Fruit fly (Drosophila melanogaster) whole organism, embryonic: Measurements from ENCODE around the gene CG42553.

ENCODE experiments used
- Adf1 ChIP-seq: fragments of 200-800 bp; sonication (Bioruptor generic); IDR thresholded peaks from 2 replicates; pipeline ENCODE4 v1.3.6; 2022; ENCODE audit warnings: missing biosample characterization, missing genetic modification characterization
- Atf3 ChIP-seq: fragments of 200-800 bp; sonication (Bioruptor generic); optimal IDR thresholded peaks from 3 replicates; lab custom pipeline; 2016; ENCODE audit warnings: missing biosample characterization, missing genetic modification characterization
- Awh ChIP-seq: fragments of 200-800 bp; sonication (Bioruptor generic); IDR thresholded peaks from 2 replicates; pipeline ENCODE4, ENCODE4 v1.3.6; 2022; ENCODE audit warnings: missing biosample characterization, missing genetic modification characterization
- CG12104 ChIP-seq: fragments of 200-800 bp; sonication (Bioruptor generic); optimal IDR thresholded peaks from 3 replicates; lab custom pipeline; 2016; ENCODE audit warnings: missing biosample characterization, missing genetic modification characterization
- CG1603 ChIP-seq: fragments of 200-800 bp; sonication (Bioruptor generic); optimal IDR thresholded peaks from 2 replicates; lab custom pipeline; 2019; ENCODE audit warnings: missing biosample characterization, mild to moderate bottlenecking, missing genetic modification characterization, moderate library complexity
- CG16815 ChIP-seq: fragments of 200-800 bp; sonication (Bioruptor generic); optimal IDR thresholded peaks from 3 replicates; lab custom pipeline; 2017; ENCODE audit warnings: missing biosample characterization, mild to moderate bottlenecking, missing genetic modification characterization
- CG17186 ChIP-seq: fragments of 200-800 bp; sonication (Bioruptor generic); optimal IDR thresholded peaks from 3 replicates; lab custom pipeline; 2017; ENCODE audit warnings: missing biosample characterization, missing genetic modification reagents, missing genetic modification characterization
- CG17361 ChIP-seq: fragments of 200-800 bp; sonication (Bioruptor generic); IDR thresholded peaks from 3 replicates; pipeline ENCODE4 v1.3.6; 2022; ENCODE audit warnings: missing biosample characterization, missing genetic modification characterization
- CG1792 ChIP-seq: fragments of 200-800 bp; sonication (Bioruptor generic); optimal IDR thresholded peaks from 2 replicates; lab custom pipeline; 2016; ENCODE audit warnings: missing biosample characterization, missing genetic modification characterization
- CG2116 ChIP-seq: fragments of 200-800 bp; sonication (Bioruptor generic); optimal IDR thresholded peaks from 3 replicates; lab custom pipeline; 2018; ENCODE audit warnings: missing biosample characterization, mild to moderate bottlenecking, missing genetic modification characterization
- CG2199 ChIP-seq: fragments of 200-800 bp; sonication (Bioruptor generic); IDR thresholded peaks from 3 replicates; pipeline ENCODE4 v1.3.6; 2022; ENCODE audit warnings: missing biosample characterization, missing genetic modification characterization
- CG2875 ChIP-seq: fragments of 200-800 bp; sonication (Bioruptor generic); optimal IDR thresholded peaks from 2 replicates; lab custom pipeline; 2017; ENCODE audit warnings: missing biosample characterization, mild to moderate bottlenecking, missing genetic modification characterization, missing genetic modification reagents
- CG30403 ChIP-seq: fragments of 200-800 bp; sonication (Bioruptor generic); optimal IDR thresholded peaks from 3 replicates; lab custom pipeline; 2016; ENCODE audit warnings: missing biosample characterization, missing genetic modification characterization
- CG31365 ChIP-seq: fragments of 200-800 bp; sonication (Bioruptor generic); optimal IDR thresholded peaks from 2 replicates; lab custom pipeline; 2018; ENCODE audit warnings: missing biosample characterization, mild to moderate bottlenecking, missing genetic modification characterization
- CG31441 ChIP-seq: fragments of 200-800 bp; sonication (Bioruptor generic); IDR thresholded peaks from 2 replicates; pipeline ENCODE4 v1.3.6; 2022; ENCODE audit warnings: missing biosample characterization, missing genetic modification characterization
- CG3407 ChIP-seq: fragments of 200-800 bp; sonication (Bioruptor generic); optimal IDR thresholded peaks from 2 replicates; lab custom pipeline; 2018; ENCODE audit warnings: missing biosample characterization, mild to moderate bottlenecking, missing genetic modification characterization
- CG4328 ChIP-seq: fragments of 200-800 bp; sonication (Bioruptor generic); optimal IDR thresholded peaks from 3 replicates; lab custom pipeline; 2017; ENCODE audit warnings: missing biosample characterization, missing genetic modification reagents, missing genetic modification characterization
- CG4404 ChIP-seq: fragments of 200-800 bp; sonication (Bioruptor generic); IDR thresholded peaks from 2 replicates; pipeline ENCODE4 v1.3.6; 2022; ENCODE audit warnings: missing biosample characterization, missing genetic modification characterization
- CG4707 ChIP-seq: fragments of 200-800 bp; sonication (Bioruptor generic); optimal IDR thresholded peaks from 2 replicates; lab custom pipeline; 2018; ENCODE audit warnings: missing biosample characterization, mild to moderate bottlenecking, missing genetic modification characterization, moderate library complexity
- CG8388 ChIP-seq: fragments of 200-800 bp; sonication (Bioruptor generic); optimal IDR thresholded peaks from 2 replicates; lab custom pipeline; 2019; ENCODE audit warnings: missing biosample characterization, mild to moderate bottlenecking, missing genetic modification characterization, moderate library complexity
- CTCF ChIP-seq: fragments of 200-800 bp; sonication (Bioruptor generic); optimal IDR thresholded peaks from 2 replicates; lab custom pipeline; 2017; ENCODE audit warnings: missing biosample characterization, mild to moderate bottlenecking, missing genetic modification characterization, moderate library complexity
- CkIIα-i1 ChIP-seq: fragments of 200-800 bp; sonication (Bioruptor generic); IDR thresholded peaks from 2 replicates; pipeline ENCODE4 v1.3.6; 2022; ENCODE audit warnings: missing biosample characterization, missing genetic modification characterization
- Hand ChIP-seq: fragments of 200-800 bp; sonication (Bioruptor generic); optimal IDR thresholded peaks from 2 replicates; lab custom pipeline; 2017; ENCODE audit warnings: mild to moderate bottlenecking, missing biosample characterization, missing genetic modification reagents, missing genetic modification characterization
- Hey ChIP-seq: fragments of 200-800 bp; sonication (Bioruptor generic); optimal IDR thresholded peaks from 3 replicates; lab custom pipeline; 2018; ENCODE audit warnings: missing biosample characterization, mild to moderate bottlenecking, missing genetic modification characterization
- Hr39 ChIP-seq: fragments of >200 bp; optimal IDR thresholded peaks from 2 replicates; lab custom pipeline; 2017
- NC2α ChIP-seq: fragments of 200-800 bp; sonication (Bioruptor generic); optimal IDR thresholded peaks from 2 replicates; lab custom pipeline; 2016; ENCODE audit warnings: missing biosample characterization, missing genetic modification characterization
- NfI ChIP-seq: fragments of 200-800 bp; sonication (Bioruptor generic); optimal IDR thresholded peaks from 3 replicates; lab custom pipeline; 2018; ENCODE audit warnings: missing biosample characterization, mild to moderate bottlenecking, missing genetic modification characterization, moderate library complexity
- PHDP ChIP-seq: fragments of 200-800 bp; sonication (Bioruptor generic); optimal IDR thresholded peaks from 3 replicates; lab custom pipeline; 2018; ENCODE audit warnings: missing biosample characterization, mild to moderate bottlenecking, missing genetic modification characterization, moderate library complexity
- Pdp1 ChIP-seq, 2 experiments: fragments of 200-800 bp; sonication (Bioruptor generic); optimal IDR thresholded peaks; 3 replicates each; lab custom pipeline; 2016; ENCODE audit warnings: missing biosample characterization in 2 of 2, missing genetic modification characterization in 2 of 2, mild to moderate bottlenecking in 1 of 2, moderate library complexity in 1 of 2
- ci ChIP-seq: fragments of 200-800 bp; sonication (Bioruptor generic); IDR thresholded peaks from 3 replicates; pipeline ENCODE4 v1.3.6; 2022; ENCODE audit warnings: missing biosample characterization, missing genetic modification characterization
- dimm ChIP-seq: fragments of 200-800 bp; sonication (Bioruptor generic); IDR thresholded peaks from 2 replicates; pipeline ENCODE4 v1.3.6; 2022; ENCODE audit warnings: missing biosample characterization, missing genetic modification characterization
- dmrt99B ChIP-seq: fragments of 200-800 bp; sonication (Bioruptor generic); optimal IDR thresholded peaks from 2 replicates; lab custom pipeline; 2018; ENCODE audit warnings: missing biosample characterization, mild to moderate bottlenecking, missing genetic modification characterization, moderate library complexity
- ems ChIP-seq: fragments of 200-800 bp; sonication (Bioruptor generic); optimal IDR thresholded peaks from 3 replicates; lab custom pipeline; 2016; ENCODE audit warnings: missing biosample characterization, missing genetic modification characterization
- fu2 ChIP-seq: fragments of 200-800 bp; sonication (Bioruptor generic); optimal IDR thresholded peaks from 2 replicates; lab custom pipeline; 2016; ENCODE audit warnings: missing biosample characterization, missing genetic modification characterization
- gce ChIP-seq: fragments of 200-800 bp; sonication (Bioruptor generic); IDR thresholded peaks from 3 replicates; pipeline ENCODE4 v1.3.6; 2022; ENCODE audit warnings: missing biosample characterization, missing genetic modification characterization
- grau ChIP-seq: fragments of 200-800 bp; optimal IDR thresholded peaks from 3 replicates; lab custom pipeline; 2019; ENCODE audit warnings: missing biosample characterization, mild to moderate bottlenecking, missing genetic modification characterization, moderate library complexity
- grn ChIP-seq: fragments of 200-800 bp; sonication (Bioruptor generic); optimal IDR thresholded peaks from 3 replicates; lab custom pipeline; 2017; ENCODE audit warnings: missing biosample characterization, missing genetic modification characterization
- gsb-n ChIP-seq: fragments of 200-800 bp; sonication (Bioruptor generic); optimal IDR thresholded peaks from 3 replicates; lab custom pipeline; 2018; ENCODE audit warnings: missing biosample characterization, mild to moderate bottlenecking, missing genetic modification characterization
- jumu ChIP-seq: fragments of 200-800 bp; sonication (Bioruptor generic); optimal IDR thresholded peaks from 3 replicates; lab custom pipeline; 2016; ENCODE audit warnings: missing biosample characterization, missing genetic modification characterization
- nom ChIP-seq: fragments of 200-800 bp; sonication (Bioruptor generic); optimal IDR thresholded peaks from 2 replicates; lab custom pipeline; 2017; ENCODE audit warnings: missing biosample characterization, missing genetic modification characterization, mild to moderate bottlenecking, moderate library complexity, missing genetic modification reagents
- pb ChIP-seq: fragments of 200-800 bp; sonication (Bioruptor generic); optimal IDR thresholded peaks from 3 replicates; lab custom pipeline; 2016; ENCODE audit warnings: missing biosample characterization, missing genetic modification characterization
- pfk ChIP-seq: fragments of 200-800 bp; sonication (Bioruptor generic); optimal IDR thresholded peaks from 2 replicates; lab custom pipeline; 2018; ENCODE audit warnings: missing biosample characterization, mild to moderate bottlenecking, missing genetic modification characterization, moderate library complexity
- pho ChIP-seq: fragments of 200-800 bp; sonication (Bioruptor generic); optimal IDR thresholded peaks from 2 replicates; lab custom pipeline; 2016; ENCODE audit warnings: missing biosample characterization, missing genetic modification characterization
- rib ChIP-seq: fragments of 200-800 bp; sonication (Bioruptor generic); IDR thresholded peaks from 2 replicates; pipeline ENCODE4 v1.3.6; 2022; ENCODE audit warnings: missing biosample characterization, missing genetic modification characterization
- salm ChIP-seq: fragments of 200-800 bp; sonication (Bioruptor generic); optimal IDR thresholded peaks from 2 replicates; lab custom pipeline; 2018; ENCODE audit warnings: missing biosample characterization, mild to moderate bottlenecking, missing genetic modification characterization
- schlank ChIP-seq: fragments of 200-800 bp; sonication (Bioruptor generic); optimal IDR thresholded peaks from 2 replicates; lab custom pipeline; 2018; ENCODE audit warnings: missing biosample characterization, mild to moderate bottlenecking, missing genetic modification characterization
- sens-2 ChIP-seq: fragments of 200-800 bp; sonication (Bioruptor generic); IDR thresholded peaks from 2 replicates; pipeline ENCODE4 v1.3.6; 2022; ENCODE audit warnings: missing biosample characterization, missing genetic modification characterization
- slbo ChIP-seq: fragments of 200-800 bp; sonication (Bioruptor generic); IDR thresholded peaks from 2 replicates; pipeline ENCODE4 v1.3.6; 2022; ENCODE audit warnings: missing biosample characterization, missing genetic modification characterization
- tgo ChIP-seq: fragments of 200-800 bp; sonication (Bioruptor generic); IDR thresholded peaks from 3 replicates; pipeline ENCODE4 v1.3.6; 2022; ENCODE audit warnings: missing biosample characterization, missing genetic modification characterization
- tll ChIP-seq, 2 experiments: fragments of 200-800 bp in 1 of 2; fragments of >200 bp in 1 of 2; sonication (Bioruptor generic) in 1 of 2; optimal IDR thresholded peaks; 2 replicates each; lab custom pipeline; 2017 to 2019; ENCODE audit warnings: missing biosample characterization in 2 of 2, missing genetic modification characterization in 2 of 2, mild to moderate bottlenecking in 1 of 2, moderate library complexity in 1 of 2
- zen2 ChIP-seq: fragments of 200-800 bp; sonication (Bioruptor generic); IDR thresholded peaks from 3 replicates; pipeline ENCODE4 v1.3.6; 2022; ENCODE audit warnings: missing biosample characterization, missing genetic modification characterization; ENCODE audit not compliant: partially characterized antibody
- zfh2 ChIP-seq: fragments of 200-800 bp; sonication (Bioruptor generic); optimal IDR thresholded peaks from 2 replicates; lab custom pipeline; 2016; ENCODE audit warnings: missing biosample characterization, missing genetic modification characterization

Gene CG42553

DNA sequence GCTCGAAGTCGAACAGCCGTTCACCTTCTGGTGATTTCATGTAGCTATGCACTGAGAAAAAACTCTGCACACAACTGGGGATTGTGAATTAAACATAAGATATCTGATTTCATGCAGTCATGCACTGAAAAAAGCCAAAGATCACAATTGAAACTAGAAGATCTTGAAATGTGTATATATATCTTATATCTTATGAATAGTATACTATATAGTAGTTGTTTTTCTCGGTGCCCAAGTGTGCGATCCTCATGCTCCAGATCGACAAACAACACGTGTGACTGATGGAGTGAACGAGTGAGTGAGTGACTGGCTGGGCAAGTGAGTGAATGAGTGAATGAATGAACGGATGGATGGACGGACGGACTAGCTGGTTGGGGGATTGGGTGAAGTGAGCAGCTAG is 11.9 kb upstream of the CG42553 start (continued):
- TF ChIP-seq CG4404 (GFP tag; lab: Robert Waterston, UW): peak; percentile 54
- no peak for TF ChIP-seq Hey (tag; lab: Kevin White, UChicago)
- peak; percentile 50 for TF ChIP-seq CG3407 (GFP tag; lab: Kevin White, UChicago)
- no peak for TF ChIP-seq grn (GFP tag; lab: Kevin White, UChicago)
- TF ChIP-seq nom (GFP tag; lab: Kevin White, UChicago): peak; percentile 65
- 0 out of 2 replicates have a peak, but pooled peaks have one; percentile 35 for TF ChIP-seq sens-2
- peak; percentile 32 for TF ChIP-seq jumu (GFP tag; lab: Kevin White, UChicago)
- no peak for TF ChIP-seq pho (GFP tag; lab: Kevin White, UChicago)
- peak; percentile 77 for TF ChIP-seq CG17361 (GFP tag; lab: Robert Waterston, UW)
- TF ChIP-seq schlank (tag; lab: Kevin White, UChicago): peak; percentile 33
- TF ChIP-seq zen2 (GFP tag; lab: Robert Waterston, UW): no peak
- peak; percentile 68 for TF ChIP-seq CG1603 (tag; lab: Kevin White, UChicago)
- TF ChIP-seq CG31365: peak; percentile 53
- TF ChIP-seq tll (GFP tag; optimal IDR thresholded peaks at IDR 0.05; lab: Kevin White, UChicago): no peak
- TF ChIP-seq fu2 (GFP tag; lab: Kevin White, UChicago): no peak
- TF ChIP-seq CTCF: peak; percentile 49
- peak; percentile 10 for TF ChIP-seq CG2116 (GFP tag; lab: Kevin White, UChicago)
- no peak for TF ChIP-seq NC2α
- TF ChIP-seq dmrt99B: peak; percentile 86
- no peak for TF ChIP-seq zfh2 (GFP tag; lab: Kevin White, UChicago)
- no peak for TF ChIP-seq CG1792 (GFP tag; lab: Kevin White, UChicago)
- TF ChIP-seq CG2199: no peak
- TF ChIP-seq grau (tag; lab: Kevin White, UChicago): peak; percentile 63
- TF ChIP-seq rib (GFP tag; lab: Robert Waterston, UW): 0 out of 2 replicates have a peak, but pooled peaks have one; percentile 36
- peak; percentile 62 for TF ChIP-seq CG4328 (GFP tag; lab: Kevin White, UChicago)
- peak; percentile 15 for TF ChIP-seq CG16815 (GFP tag; lab: Kevin White, UChicago)
- peak; percentile 71 for TF ChIP-seq gsb-n (tag; lab: Kevin White, UChicago)
- peak; percentile 74 for TF ChIP-seq PHDP
- TF ChIP-seq CG17186 (GFP tag; lab: Kevin White, UChicago): peak; percentile 41
- TF ChIP-seq salm (tag; lab: Kevin White, UChicago): peak; percentile 68
- peak; percentile 76 for TF ChIP-seq CG2875 (GFP tag; lab: Kevin White, UChicago)
- no peak for TF ChIP-seq Adf1 (GFP tag; lab: Robert Waterston, UW)
- peak; percentile 64 for TF ChIP-seq CG30403 (GFP tag; lab: Kevin White, UChicago)
- TF ChIP-seq gce: 0 out of 3 replicates have a peak, but pooled peaks have one; percentile 50
- no peak for TF ChIP-seq Hand (GFP tag; lab: Kevin White, UChicago)
- TF ChIP-seq Atf3 (GFP tag; lab: Kevin White, UChicago): no peak
- peak; percentile 56 for TF ChIP-seq CG4707 (GFP tag; lab: Kevin White, UChicago)
- TF ChIP-seq CkIIα-i1 (GFP tag; lab: Robert Waterston, UW): no peak
- peak; percentile 32 for TF ChIP-seq NfI (GFP tag; lab: Kevin White, UChicago)
- no peak for TF ChIP-seq pb (GFP tag; lab: Kevin White, UChicago)
- no peak for TF ChIP-seq dimm
- peak; percentile 85 for TF ChIP-seq CG31441 (GFP tag; lab: Robert Waterston, UW)
- TF ChIP-seq CG12104 (GFP tag; lab: Kevin White, UChicago): peak; percentile 48
- peak; percentile 77 for TF ChIP-seq CG8388 (GFP tag; lab: Kevin White, UChicago)
- no peak for TF ChIP-seq Hr39
- TF ChIP-seq pfk: no peak
- peak; percentile 37 for TF ChIP-seq slbo (GFP tag; lab: Robert Waterston, UW)
- TF ChIP-seq Pdp1 (GFP tag; optimal IDR thresholded peaks at IDR 0.05; lab: Kevin White, UChicago): peak in 1 of 2 experiments; percentile 51
- TF ChIP-seq Awh (GFP tag; lab: Robert Waterston, UW): peak; percentile 87
- peak; percentile 84 for TF ChIP-seq tgo
- TF ChIP-seq ci (GFP tag; lab: Robert Waterston, UW): peak; percentile 86
- peak; percentile 56 for TF ChIP-seq ems (GFP tag; lab: Kevin White, UChicago)
